Fruit fly (Drosophila melanogaster) whole organism, wandering third instar larva: ENCODE results near the gene osp.

Source experiments
- Dfd ChIP-seq: fragments of >200 bp; optimal IDR thresholded peaks from 2 replicates; lab custom pipeline; 2017; ENCODE audit warnings: missing biosample characterization, missing genetic modification characterization
- Dif ChIP-seq: fragments of 200-275, 200-300 bp; sonication (Bioruptor generic); optimal IDR thresholded peaks from 2 replicates; lab custom pipeline; 2018; ENCODE audit warnings: missing biosample characterization, missing genetic modification characterization; ENCODE audit not compliant: partially characterized antibody
- Hr78 ChIP-seq: fragments of >200 bp; optimal IDR thresholded peaks from 2 replicates; lab custom pipeline; 2017; ENCODE audit warnings: missing biosample characterization, missing genetic modification characterization
- foxo ChIP-seq, 2 experiments: fragments of 200-800 bp; sonication (Bioruptor generic); optimal IDR thresholded peaks; 2 replicates in 1 of 2; 3 replicates in 1 of 2; lab custom pipeline; 2016 to 2017; ENCODE audit warnings: missing biosample characterization in 2 of 2, missing genetic modification characterization in 2 of 2
- jim ChIP-seq: fragments of 175-275, 200-325 bp; sonication (Bioruptor generic); optimal IDR thresholded peaks from 2 replicates; lab custom pipeline; 2016; ENCODE audit warnings: missing biosample characterization, mild to moderate bottlenecking, missing genetic modification characterization

DNA sequence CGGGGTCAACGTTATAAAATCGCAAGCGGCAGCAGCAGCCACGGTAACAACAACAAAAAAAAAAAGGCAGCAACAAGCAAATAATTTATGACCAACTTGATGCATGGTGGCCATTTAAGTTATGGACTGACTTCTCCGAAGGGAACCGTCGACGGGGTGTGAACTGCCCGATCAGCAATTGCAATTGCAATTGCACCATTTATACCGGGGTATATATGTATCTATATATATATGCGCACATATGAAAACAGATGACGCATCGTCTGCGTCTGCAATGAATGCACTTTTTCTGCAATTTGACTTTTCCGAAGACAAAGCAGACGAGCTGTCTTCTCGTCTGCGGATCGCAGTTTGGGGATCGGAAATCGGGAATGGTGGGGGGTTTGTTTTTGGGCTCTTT is 26.0 kb downstream of the osp start:
- TF ChIP-seq Dif (no peak), foxo (GFP tag; optimal IDR thresholded peaks at IDR 0.05; lab: Kevin White, UChicago) (no peak), Hr78 (GFP tag; lab: Kevin White, UChicago) (no peak), jim (GFP tag; lab: Kevin White, UChicago) (no peak), Dfd (GFP tag; lab: Kevin White, UChicago) (no peak)
